Fruit fly (Drosophila melanogaster) whole organism, embryonic: Measurements from ENCODE around the gene CG31663.

Source experiments
- Aef1 ChIP-seq: fragments of 200-800 bp; sonication (Bioruptor generic); IDR thresholded peaks from 3 replicates; pipeline ENCODE4 v1.3.6; 2022; ENCODE audit warnings: missing biosample characterization, missing genetic modification characterization
- Asciz ChIP-seq: fragments of 200-800 bp; sonication (Bioruptor generic); optimal IDR thresholded peaks from 2 replicates; lab custom pipeline; 2017; ENCODE audit warnings: missing biosample characterization, mild to moderate bottlenecking, missing genetic modification characterization, missing genetic modification reagents
- Atf3 ChIP-seq: fragments of 200-800 bp; sonication (Bioruptor generic); optimal IDR thresholded peaks from 3 replicates; lab custom pipeline; 2016; ENCODE audit warnings: missing biosample characterization, missing genetic modification characterization
- B-H2 ChIP-seq: fragments of 200-800 bp; sonication (Bioruptor generic); optimal IDR thresholded peaks from 2 replicates; lab custom pipeline; 2018; ENCODE audit warnings: missing biosample characterization, mild to moderate bottlenecking, missing genetic modification characterization
- BtbVII ChIP-seq: fragments of 200-800 bp; sonication (Bioruptor generic); optimal IDR thresholded peaks from 3 replicates; lab custom pipeline; 2017; ENCODE audit warnings: missing biosample characterization, mild to moderate bottlenecking, missing genetic modification characterization
- CG12299 ChIP-seq: fragments of 200-800 bp; sonication (Bioruptor generic); optimal IDR thresholded peaks from 2 replicates; lab custom pipeline; 2018; ENCODE audit warnings: missing biosample characterization, mild to moderate bottlenecking, missing genetic modification characterization
- CG15479 ChIP-seq: fragments of 200-800 bp; sonication (Bioruptor generic); optimal IDR thresholded peaks from 3 replicates; lab custom pipeline; 2019; ENCODE audit warnings: missing biosample characterization, mild to moderate bottlenecking, missing genetic modification characterization, moderate library complexity
- CG1603 ChIP-seq: fragments of 200-800 bp; sonication (Bioruptor generic); optimal IDR thresholded peaks from 2 replicates; lab custom pipeline; 2019; ENCODE audit warnings: missing biosample characterization, mild to moderate bottlenecking, missing genetic modification characterization, moderate library complexity
- CG16863 ChIP-seq: fragments of 200-800 bp; sonication (Bioruptor generic); optimal IDR thresholded peaks from 3 replicates; lab custom pipeline; 2016; ENCODE audit warnings: missing biosample characterization, missing genetic modification characterization
- CG17912 ChIP-seq: fragments of 200-800 bp; sonication (Bioruptor generic); optimal IDR thresholded peaks from 2 replicates; lab custom pipeline; 2018; ENCODE audit warnings: missing biosample characterization, mild to moderate bottlenecking, missing genetic modification characterization
- CG18476 ChIP-seq: fragments of 200-800 bp; sonication (Bioruptor generic); optimal IDR thresholded peaks from 2 replicates; lab custom pipeline; 2016; ENCODE audit warnings: missing biosample characterization, mild to moderate bottlenecking, missing genetic modification characterization
- CG31224 ChIP-seq: fragments of 200-800 bp; sonication (Bioruptor generic); IDR thresholded peaks from 2 replicates; pipeline ENCODE4 v1.3.6; 2022; ENCODE audit warnings: missing biosample characterization, missing genetic modification characterization
- CG31365 ChIP-seq: fragments of 200-800 bp; sonication (Bioruptor generic); optimal IDR thresholded peaks from 2 replicates; lab custom pipeline; 2018; ENCODE audit warnings: missing biosample characterization, mild to moderate bottlenecking, missing genetic modification characterization
- CG32532 ChIP-seq: fragments of 200-800 bp; sonication (Bioruptor generic); IDR thresholded peaks from 2 replicates; pipeline ENCODE4 v1.3.6; 2022; ENCODE audit warnings: missing biosample characterization, missing genetic modification characterization
- CG43689 ChIP-seq: fragments of 200-800 bp; sonication (Bioruptor generic); IDR thresholded peaks from 2 replicates; pipeline ENCODE4 v1.3.6; 2022; ENCODE audit warnings: missing biosample characterization, missing genetic modification characterization
- CG7786 ChIP-seq: fragments of 200-800 bp; sonication (Bioruptor generic); optimal IDR thresholded peaks from 2 replicates; lab custom pipeline; 2016; ENCODE audit warnings: missing biosample characterization, missing genetic modification characterization
- CG8290 ChIP-seq, 3 experiments: fragments of 200-800 bp; sonication (Bioruptor generic); optimal IDR thresholded peaks; 2 replicates each; lab custom pipeline; 2016 to 2019; ENCODE audit warnings: missing biosample characterization in 3 of 3, missing genetic modification characterization in 3 of 3, mild to moderate bottlenecking in 2 of 3, moderate library complexity in 1 of 3
- CG8944 ChIP-seq: fragments of 200-800 bp; sonication (Bioruptor generic); optimal IDR thresholded peaks from 3 replicates; lab custom pipeline; 2016; ENCODE audit warnings: missing biosample characterization, missing genetic modification characterization
- Dfd ChIP-seq, 2 experiments: fragments of >200 bp; optimal IDR thresholded peaks; 2 replicates each; lab custom pipeline; 2017; ENCODE audit warnings: missing biosample characterization in 2 of 2, missing genetic modification characterization in 2 of 2
- Dref ChIP-seq: fragments of 200-800 bp; sonication (Bioruptor generic); IDR thresholded peaks from 2 replicates; pipeline ENCODE4 v1.3.6; 2022; ENCODE audit warnings: missing biosample characterization, missing genetic modification characterization
- Elba2 ChIP-seq: fragments of 200-800 bp; sonication (Bioruptor generic); optimal IDR thresholded peaks from 3 replicates; lab custom pipeline; 2016; ENCODE audit warnings: missing biosample characterization, missing genetic modification characterization
- GATAe ChIP-seq: fragments of 200-800 bp; sonication (Bioruptor generic); conservative IDR thresholded peaks from 2 replicates; pipeline ENCODE4 v1.3.6; 2022; ENCODE audit warnings: missing biosample characterization, missing genetic modification characterization
- HHEX ChIP-seq: fragments of 200-800 bp; sonication (Bioruptor generic); optimal IDR thresholded peaks from 3 replicates; lab custom pipeline; 2017; ENCODE audit warnings: missing biosample characterization, mild to moderate bottlenecking, missing genetic modification characterization, missing genetic modification reagents
- HLH54F ChIP-seq: fragments of 200-800 bp; sonication (Bioruptor generic); optimal IDR thresholded peaks from 3 replicates; lab custom pipeline; 2016; ENCODE audit warnings: missing biosample characterization, missing genetic modification characterization
- Hmx ChIP-seq: fragments of 200-800 bp; sonication (Bioruptor generic); optimal IDR thresholded peaks from 2 replicates; lab custom pipeline; 2016; ENCODE audit warnings: missing biosample characterization, missing genetic modification characterization
- Hr3 ChIP-seq: fragments of 200-800 bp; sonication (Bioruptor generic); optimal IDR thresholded peaks from 3 replicates; lab custom pipeline; 2016; ENCODE audit warnings: missing biosample characterization, missing genetic modification characterization
- Lpt ChIP-seq: fragments of >200 bp; optimal IDR thresholded peaks from 2 replicates; lab custom pipeline; 2018; ENCODE audit warnings: missing biosample characterization, missing genetic modification characterization
- Mad ChIP-seq: fragments of 200-800 bp; sonication (Bioruptor generic); optimal IDR thresholded peaks from 2 replicates; lab custom pipeline; 2016; ENCODE audit warnings: missing biosample characterization, missing genetic modification characterization
- Max ChIP-seq: fragments of 200-800 bp; sonication (Bioruptor generic); optimal IDR thresholded peaks from 2 replicates; lab custom pipeline; 2016; ENCODE audit warnings: missing biosample characterization, mild to moderate bottlenecking, missing genetic modification characterization
- Med ChIP-seq: fragments of 200-800 bp; sonication (Bioruptor generic); peaks from one replicate; lab custom pipeline; 2016; ENCODE audit warnings: missing biosample characterization, missing genetic modification characterization, mild to moderate bottlenecking, inconsistent platforms, moderate library complexity
- NC2α ChIP-seq: fragments of 200-800 bp; sonication (Bioruptor generic); optimal IDR thresholded peaks from 2 replicates; lab custom pipeline; 2016; ENCODE audit warnings: missing biosample characterization, missing genetic modification characterization
- Ravus ChIP-seq: fragments of 200-800 bp; sonication (Bioruptor generic); IDR thresholded peaks from 2 replicates; pipeline ENCODE4 v1.3.6; 2022; ENCODE audit warnings: missing biosample characterization, missing genetic modification characterization
- Side ChIP-seq: fragments of 200-800 bp; sonication (Bioruptor generic); optimal IDR thresholded peaks from 2 replicates; lab custom pipeline; 2016; ENCODE audit warnings: missing biosample characterization, missing genetic modification characterization
- bcd ChIP-seq: fragments of 200-800 bp; sonication (Bioruptor generic); optimal IDR thresholded peaks from 2 replicates; lab custom pipeline; 2017; ENCODE audit warnings: missing biosample characterization, mild to moderate bottlenecking, missing genetic modification characterization
- cg ChIP-seq: fragments of 200-800 bp; sonication (Bioruptor generic); optimal IDR thresholded peaks from 3 replicates; lab custom pipeline; 2019; ENCODE audit warnings: missing biosample characterization, mild to moderate bottlenecking, missing genetic modification characterization, moderate library complexity
- cwo ChIP-seq: fragments of 200-800 bp; sonication (Bioruptor generic); optimal IDR thresholded peaks from 3 replicates; lab custom pipeline; 2017; ENCODE audit warnings: missing biosample characterization, missing genetic modification characterization, mild to moderate bottlenecking, moderate library complexity, missing genetic modification reagents
- disco-r ChIP-seq: fragments of 200-800 bp; sonication (Bioruptor generic); optimal IDR thresholded peaks from 2 replicates; lab custom pipeline; 2016; ENCODE audit warnings: missing biosample characterization, missing genetic modification characterization
- en ChIP-seq: fragments of 200-800 bp; sonication (Bioruptor generic); optimal IDR thresholded peaks from 2 replicates; lab custom pipeline; 2016; ENCODE audit warnings: missing biosample characterization, missing genetic modification characterization
- grn ChIP-seq: fragments of 200-800 bp; sonication (Bioruptor generic); optimal IDR thresholded peaks from 3 replicates; lab custom pipeline; 2017; ENCODE audit warnings: missing biosample characterization, missing genetic modification characterization
- kay ChIP-seq: fragments of 200-800 bp; sonication (Bioruptor generic); optimal IDR thresholded peaks from 2 replicates; lab custom pipeline; 2016; ENCODE audit warnings: missing biosample characterization, missing genetic modification characterization
- nerfin-1 ChIP-seq: fragments of 200-800 bp; sonication (Bioruptor generic); optimal IDR thresholded peaks from 3 replicates; lab custom pipeline; 2019; ENCODE audit warnings: missing biosample characterization, mild to moderate bottlenecking, missing genetic modification characterization, moderate library complexity
- nom ChIP-seq: fragments of 200-800 bp; sonication (Bioruptor generic); optimal IDR thresholded peaks from 2 replicates; lab custom pipeline; 2017; ENCODE audit warnings: missing biosample characterization, missing genetic modification characterization, mild to moderate bottlenecking, moderate library complexity, missing genetic modification reagents
- pnt ChIP-seq: fragments of 200-800 bp; sonication (Bioruptor generic); optimal IDR thresholded peaks from 3 replicates; lab custom pipeline; 2016; ENCODE audit warnings: missing biosample characterization, missing genetic modification characterization
- psq ChIP-seq: fragments of 200-800 bp; sonication (Bioruptor generic); optimal IDR thresholded peaks from 2 replicates; lab custom pipeline; 2017; ENCODE audit warnings: missing biosample characterization, missing genetic modification characterization
- repo ChIP-seq: fragments of 200-800 bp; sonication (Bioruptor generic); optimal IDR thresholded peaks from 2 replicates; lab custom pipeline; 2016; ENCODE audit warnings: missing biosample characterization, missing genetic modification characterization
- shn ChIP-seq: fragments of 200-800 bp; sonication (Bioruptor generic); optimal IDR thresholded peaks from 3 replicates; lab custom pipeline; 2016; ENCODE audit warnings: missing biosample characterization, missing genetic modification characterization
- so ChIP-seq: fragments of 200-800 bp; sonication (Bioruptor generic); IDR thresholded peaks from 3 replicates; pipeline ENCODE4 v1.3.6; 2022; ENCODE audit warnings: missing biosample characterization, missing genetic modification characterization
- sob ChIP-seq: fragments of 200-800 bp; sonication (Bioruptor generic); IDR thresholded peaks from 2 replicates; pipeline ENCODE4 v1.3.6; 2022; ENCODE audit warnings: missing biosample characterization, missing genetic modification characterization
- tap ChIP-seq: fragments of 200-800 bp; optimal IDR thresholded peaks from 3 replicates; lab custom pipeline; 2019; ENCODE audit warnings: missing biosample characterization, mild to moderate bottlenecking, missing genetic modification characterization, moderate library complexity
- tin ChIP-seq: fragments of 200-800 bp; sonication (Bioruptor generic); optimal IDR thresholded peaks from 3 replicates; lab custom pipeline; 2016; ENCODE audit warnings: missing biosample characterization, missing genetic modification characterization
- zfh1 ChIP-seq: fragments of 200-800 bp; sonication (Bioruptor generic); IDR thresholded peaks from 3 replicates; pipeline ENCODE4 v1.3.6; 2022; ENCODE audit warnings: missing biosample characterization, missing genetic modification characterization

CG31663 gene

dm6 chr2L:1837717-1838368 lies 43.4 kb downstream of the CG31663 start (continued):
- TF ChIP-seq shn (GFP tag; lab: Kevin White, UChicago), result peak; percentile 14
- peak; percentile 23 for TF ChIP-seq bcd (GFP tag; lab: Kevin White, UChicago)
- TF ChIP-seq Ravus (GFP tag; lab: Robert Waterston, UW), result no peak
- TF ChIP-seq disco-r, result no peak
- peak; percentile 2 for TF ChIP-seq HHEX (GFP tag; lab: Kevin White, UChicago)
- peak; percentile 47 for TF ChIP-seq HLH54F (GFP tag; lab: Kevin White, UChicago)
- TF ChIP-seq CG31365 (tag; lab: Kevin White, UChicago), result no peak
- TF ChIP-seq CG7786 (GFP tag; lab: Kevin White, UChicago), result peak; percentile 38
- peak; percentile 44 for TF ChIP-seq pnt (GFP tag; lab: Kevin White, UChicago)
- TF ChIP-seq zfh1 (GFP tag; lab: Robert Waterston, UW), result 0 out of 3 replicates have a peak, but pooled peaks have one; percentile 7
- no peak for TF ChIP-seq psq (GFP tag; lab: Kevin White, UChicago)
- no peak for TF ChIP-seq en
- no peak for TF ChIP-seq nom (GFP tag; lab: Kevin White, UChicago)
- no peak for TF ChIP-seq CG8290 (GFP tag; optimal IDR thresholded peaks at IDR 0.05; lab: Kevin White, UChicago)
- TF ChIP-seq CG8290 (tag; optimal IDR thresholded peaks at IDR 0.05; lab: Kevin White, UChicago), result peak in 1 of 2 experiments; percentile 73
- TF ChIP-seq CG32532, result peak; percentile 52; the same call in 1 of the 2 replicates
- no peak for TF ChIP-seq Mad (GFP tag; lab: Kevin White, UChicago)
- no peak for TF ChIP-seq Dref (GFP tag; lab: Robert Waterston, UW)
- no peak for TF ChIP-seq Atf3 (GFP tag; lab: Kevin White, UChicago)
- TF ChIP-seq CG8944 (GFP tag; lab: Kevin White, UChicago), result no peak
- TF ChIP-seq GATAe (GFP tag; lab: Robert Waterston, UW), result no peak
- no peak for TF ChIP-seq Lpt (GFP tag; lab: Kevin White, UChicago)
- TF ChIP-seq so (GFP tag; lab: Robert Waterston, UW), result 0 out of 3 replicates have a peak, but pooled peaks have one; percentile 42
- no peak for TF ChIP-seq Hr3 (GFP tag; lab: Kevin White, UChicago)
- TF ChIP-seq grn (GFP tag; lab: Kevin White, UChicago), result peak; percentile 10
- TF ChIP-seq Max (GFP tag; lab: Kevin White, UChicago), result no peak
- no peak for TF ChIP-seq Dfd (GFP tag; optimal IDR thresholded peaks at IDR 0.05; lab: Kevin White, UChicago)
- no peak for TF ChIP-seq CG18476 (GFP tag; lab: Kevin White, UChicago)
- TF ChIP-seq NC2α (GFP tag; lab: Kevin White, UChicago), result no peak
- TF ChIP-seq CG15479 (GFP tag; lab: Kevin White, UChicago), result no peak
- peak; percentile 83 for TF ChIP-seq Med (GFP tag; lab: Kevin White, UChicago)
- TF ChIP-seq sob (GFP tag; lab: Robert Waterston, UW), result peak; percentile 58
- TF ChIP-seq cwo (GFP tag; lab: Kevin White, UChicago), result peak; percentile 48
- no peak for TF ChIP-seq kay
- TF ChIP-seq Hmx (GFP tag; lab: Kevin White, UChicago), result no peak
- TF ChIP-seq nerfin-1 (tag; lab: Kevin White, UChicago), result no peak
- no peak for TF ChIP-seq Asciz (GFP tag; lab: Kevin White, UChicago)
- TF ChIP-seq CG31224, result no peak
- no peak for TF ChIP-seq BtbVII
- no peak for TF ChIP-seq B-H2
- no peak for TF ChIP-seq cg (GFP tag; lab: Kevin White, UChicago)
- no peak for TF ChIP-seq Elba2 (GFP tag; lab: Kevin White, UChicago)
- TF ChIP-seq Aef1, result peak; percentile 47; the same call in 2 of the 3 replicates
- TF ChIP-seq CG1603 (tag; lab: Kevin White, UChicago), result peak; percentile 52
- TF ChIP-seq repo (GFP tag; lab: Kevin White, UChicago), result no peak
- no peak for TF ChIP-seq CG12299
- TF ChIP-seq CG16863, result no peak
- TF ChIP-seq CG43689 (GFP tag; lab: Robert Waterston, UW), result no peak
- TF ChIP-seq tap (tag; lab: Kevin White, UChicago), result peak; percentile 29
- no peak for TF ChIP-seq CG17912 (GFP tag; lab: Kevin White, UChicago)
- no peak for TF ChIP-seq Side (GFP tag; lab: Kevin White, UChicago)
- peak; percentile 24 for TF ChIP-seq tin
